Worm (Caenorhabditis elegans): ENCODE data around the gene mtrf-1L.

The mtrf-1L gene

ce11 chrIV:5195531-5195930 is 8.6 kb downstream of the mtrf-1L start, which contains the start of gene gpa-18:
gpa-18 (minus strand) TSS chrIV:5195631.
- TF ChIP-seq lin-32 (GFP tag; optimal IDR thresholded peaks at IDR 0.05) (no peak), flh-1 (GFP tag; optimal IDR thresholded peaks at IDR 0.05) (no peak), ham-2 (GFP tag; optimal IDR thresholded peaks at IDR 0.05) (no peak), blmp-1 (tag; optimal IDR thresholded peaks at IDR 0.05) (no peak), mab-5 (tag; optimal IDR thresholded peaks at IDR 0.05) (no peak), nhr-2 (tag; optimal IDR thresholded peaks at IDR 0.05) (no peak), hlh-1 (tag; optimal IDR thresholded peaks at IDR 0.05) (no peak), zip-8 (tag; optimal IDR thresholded peaks at IDR 0.05) (no peak), drap-1 (GFP tag; optimal IDR thresholded peaks at IDR 0.05) (no peak), cnd-1 (tag; optimal IDR thresholded peaks at IDR 0.05) (no peak)

- TF ChIP-seq blmp-1 (tag; optimal IDR thresholded peaks at IDR 0.05) (no peak), nhr-12 (tag; optimal IDR thresholded peaks at IDR 0.05) (no peak), hlh-1 (tag; optimal IDR thresholded peaks at IDR 0.05) (no peak), mab-5 (tag; optimal IDR thresholded peaks at IDR 0.05) (no peak), pha-4 (tag; optimal IDR thresholded peaks at IDR 0.05) (no peak), lsy-2 (tag; optimal IDR thresholded peaks at IDR 0.05) (no peak), ceh-83 (GFP tag; optimal IDR thresholded peaks at IDR 0.05) (no peak), unc-39 (tag; optimal IDR thresholded peaks at IDR 0.05) (no peak), elt-1 (tag; optimal IDR thresholded peaks at IDR 0.05; ENCODE audit: borderline replicate concordance, insufficient read depth) (no peak), tbx-8 (GFP tag; optimal IDR thresholded peaks at IDR 0.05) (no peak), ceh-43 (GFP tag; optimal IDR thresholded peaks at IDR 0.05) (no peak)
Measured at ce11 chrIV:5200813-5201212, 13.9 kb downstream of the mtrf-1L start.

ce11 chrIV:5202575-5202974 is 15.6 kb downstream of the mtrf-1L start:
- no peak for TF ChIP-seq bed-3 (GFP tag; optimal IDR thresholded peaks at IDR 0.05)
- no peak for TF ChIP-seq unc-39 (tag; optimal IDR thresholded peaks at IDR 0.05)
- TF ChIP-seq elt-3 (tag; optimal IDR thresholded peaks at IDR 0.05) = no peak
- TF ChIP-seq flh-1 (GFP tag; optimal IDR thresholded peaks at IDR 0.05) = no peak
- TF ChIP-seq zip-8 (tag; optimal IDR thresholded peaks at IDR 0.05) = no peak
- TF ChIP-seq lin-32 (GFP tag; optimal IDR thresholded peaks at IDR 0.05) = no peak
- no peak for TF ChIP-seq snpc-4 (tag; optimal IDR thresholded peaks at IDR 0.05)
- TF ChIP-seq ceh-43 (GFP tag; optimal IDR thresholded peaks at IDR 0.05) = no peak
- TF ChIP-seq ztf-11 (tag; optimal IDR thresholded peaks at IDR 0.05) = no peak
- no peak for TF ChIP-seq sem-2 (GFP tag; optimal IDR thresholded peaks at IDR 0.05)
- no peak for TF ChIP-seq nhr-2 (tag; optimal IDR thresholded peaks at IDR 0.05)
- TF ChIP-seq hlh-1 (tag; optimal IDR thresholded peaks at IDR 0.05) = no peak
- no peak for TF ChIP-seq mab-5 (tag; optimal IDR thresholded peaks at IDR 0.05)
- TF ChIP-seq pha-4 (tag; optimal IDR thresholded peaks at IDR 0.05) = no peak
- no peak for TF ChIP-seq blmp-1 (tag; optimal IDR thresholded peaks at IDR 0.05)

DNA sequence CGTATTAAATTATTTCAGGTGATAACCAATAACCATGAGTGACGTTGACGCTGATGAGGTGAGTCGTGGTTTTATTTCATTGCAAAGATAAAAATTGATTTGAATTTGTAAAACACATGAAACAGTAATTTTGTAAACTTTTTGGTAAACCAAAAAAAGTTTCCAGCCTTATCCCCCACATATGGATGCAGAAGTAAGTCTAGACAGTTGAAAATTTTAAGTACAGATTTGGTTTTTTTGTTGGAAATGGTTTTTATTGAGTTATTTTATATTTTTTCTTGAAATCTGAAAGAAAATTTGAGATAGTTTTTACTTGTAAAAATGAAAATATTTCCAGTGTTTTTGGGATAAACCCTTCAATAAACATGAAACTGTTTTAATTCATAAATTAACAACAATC is 17.6 kb downstream of the mtrf-1L start, which contains the start of gene tni-4:
TSS of gene tni-4 (plus strand) at position 19 of the 400 bp plus-strand sequence.
- TF ChIP-seq tbx-8 (GFP tag; optimal IDR thresholded peaks at IDR 0.05) = no peak
- TF ChIP-seq sem-2 (GFP tag; optimal IDR thresholded peaks at IDR 0.05) = no peak
- no peak for TF ChIP-seq ham-2 (GFP tag; optimal IDR thresholded peaks at IDR 0.05)
- no peak for TF ChIP-seq cnd-1 (tag; optimal IDR thresholded peaks at IDR 0.05)
- TF ChIP-seq lin-32 (GFP tag; optimal IDR thresholded peaks at IDR 0.05) = no peak
- TF ChIP-seq ceh-43 (GFP tag; optimal IDR thresholded peaks at IDR 0.05) = no peak
- TF ChIP-seq M03D4.4 (tag; optimal IDR thresholded peaks at IDR 0.05) = no peak
- no peak for TF ChIP-seq hlh-1 (tag; optimal IDR thresholded peaks at IDR 0.05)
- no peak for TF ChIP-seq flh-1 (GFP tag; optimal IDR thresholded peaks at IDR 0.05)
- no peak for TF ChIP-seq ztf-11 (tag; optimal IDR thresholded peaks at IDR 0.05)
- no peak for TF ChIP-seq elt-3 (tag; optimal IDR thresholded peaks at IDR 0.05)
- no peak for TF ChIP-seq nhr-2 (tag; optimal IDR thresholded peaks at IDR 0.05)
- no peak for TF ChIP-seq ceh-83 (GFP tag; optimal IDR thresholded peaks at IDR 0.05)
- TF ChIP-seq mab-5 (tag; optimal IDR thresholded peaks at IDR 0.05) = no peak
- TF ChIP-seq zip-8 (tag; optimal IDR thresholded peaks at IDR 0.05) = no peak
- no peak for TF ChIP-seq pha-4 (tag; optimal IDR thresholded peaks at IDR 0.05)
- no peak for TF ChIP-seq elt-1 (tag; optimal IDR thresholded peaks at IDR 0.05; ENCODE audit: borderline replicate concordance, insufficient read depth)
- no peak for TF ChIP-seq mep-1 (tag; optimal IDR thresholded peaks at IDR 0.05)
- TF ChIP-seq blmp-1 (tag; optimal IDR thresholded peaks at IDR 0.05) = no peak
- TF ChIP-seq lin-13 (tag; optimal IDR thresholded peaks at IDR 0.05) = no peak

ce11 chrIV:5206716-5207115 is 19.8 kb downstream of the mtrf-1L start:
- TF ChIP-seq nhr-237 (tag; optimal IDR thresholded peaks at IDR 0.05) (no peak), pha-4 (tag; optimal IDR thresholded peaks at IDR 0.05) (no peak), mep-1 (tag; optimal IDR thresholded peaks at IDR 0.05) (no peak), hlh-1 (tag; optimal IDR thresholded peaks at IDR 0.05) (no peak), M03D4.4 (tag; optimal IDR thresholded peaks at IDR 0.05) (no peak), mab-5 (tag; optimal IDR thresholded peaks at IDR 0.05) (no peak), ceh-39 (tag; optimal IDR thresholded peaks at IDR 0.05) (no peak), nhr-76 (tag; optimal IDR thresholded peaks at IDR 0.05) (no peak), bed-3 (GFP tag; optimal IDR thresholded peaks at IDR 0.05) (no peak), ham-2 (GFP tag; optimal IDR thresholded peaks at IDR 0.05) (no peak), drap-1 (GFP tag; optimal IDR thresholded peaks at IDR 0.05) (no peak), ceh-83 (GFP tag; optimal IDR thresholded peaks at IDR 0.05) (no peak), snpc-4 (tag; optimal IDR thresholded peaks at IDR 0.05) (no peak), ces-1 (GFP tag; optimal IDR thresholded peaks at IDR 0.05) (no peak), sptf-1 (tag; optimal IDR thresholded peaks at IDR 0.05) (no peak), tbx-8 (GFP tag; optimal IDR thresholded peaks at IDR 0.05) (no peak), zip-8 (tag; optimal IDR thresholded peaks at IDR 0.05) (no peak), unc-62 (GFP tag; optimal IDR thresholded peaks at IDR 0.05) (no peak), blmp-1 (tag; optimal IDR thresholded peaks at IDR 0.05) (no peak), lin-13 (tag; optimal IDR thresholded peaks at IDR 0.05) (no peak)
